Fruit fly (Drosophila melanogaster): Measurements from ENCODE around the gene Oseg5.

Oseg5 gene

DNA sequence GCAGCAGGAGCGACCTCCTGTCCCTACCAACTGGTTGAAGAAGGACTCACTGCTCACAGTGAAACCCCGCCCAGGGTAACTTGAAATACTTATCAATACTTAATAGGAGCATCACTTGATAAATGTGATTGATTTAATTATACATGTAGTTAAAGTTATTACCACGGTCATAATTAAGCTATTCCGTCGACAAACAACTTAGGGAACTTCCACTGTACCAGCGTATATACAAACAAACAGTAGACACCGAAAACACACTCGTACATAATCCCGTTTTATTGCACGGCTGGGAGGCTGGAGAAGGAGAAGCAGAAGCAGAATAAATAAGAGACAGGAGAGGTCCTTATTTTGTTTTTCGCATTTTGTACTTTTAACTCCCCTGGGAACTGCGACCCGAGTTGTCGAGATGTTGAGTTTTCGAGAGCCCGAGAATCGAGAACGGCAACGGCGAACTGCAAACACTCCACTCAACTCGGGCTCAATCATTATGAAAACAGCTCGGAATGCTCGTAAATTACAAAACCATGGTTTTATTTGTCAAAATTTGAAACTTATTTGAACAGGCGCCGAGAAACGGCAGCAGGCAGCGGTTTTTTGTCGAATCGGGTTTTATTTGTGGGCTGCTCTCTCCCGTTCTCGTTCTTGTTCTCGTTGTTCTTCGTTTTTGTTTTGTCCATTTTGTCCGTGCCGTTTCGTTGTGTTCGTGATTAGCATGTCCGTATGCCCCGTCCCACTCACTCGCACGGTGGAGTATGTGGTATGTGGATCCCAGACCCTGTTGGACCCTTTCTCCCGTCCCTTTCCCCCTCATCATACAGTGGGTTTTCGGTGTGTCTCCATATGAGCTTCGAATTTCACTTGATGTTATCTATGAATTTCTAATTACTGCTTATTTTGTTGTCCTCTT lies 35.4 kb downstream of the Oseg5 start (continued):
- TF ChIP-seq Kr (GFP tag; optimal IDR thresholded peaks at IDR 0.05) (no peak), GATAe (GFP tag; conservative IDR thresholded peaks at IDR 0.05) (no peak), CG9727 (GFP tag; optimal IDR thresholded peaks at IDR 0.05) (peak; percentile 86), CG17829 (tag; optimal IDR thresholded peaks at IDR 0.05) (peak; percentile 63), CG10979 (tag; optimal IDR thresholded peaks at IDR 0.05) (peak; percentile 59), fu2 (GFP tag; optimal IDR thresholded peaks at IDR 0.05) (peak; percentile 73), Hr3 (GFP tag; optimal IDR thresholded peaks at IDR 0.05) (peak; percentile 60), CG12236 (GFP tag; optimal IDR thresholded peaks at IDR 0.05) (peak; percentile 40), CG30403 (GFP tag; optimal IDR thresholded peaks at IDR 0.05) (peak; percentile 74), CG6813 (GFP tag; optimal IDR thresholded peaks at IDR 0.05) (peak; percentile 73), pho (GFP tag; optimal IDR thresholded peaks at IDR 0.05) (peak; percentile 80), CG7372 (GFP tag; IDR thresholded peaks at IDR 0.05) (peak; percentile 62), ind (GFP tag; optimal IDR thresholded peaks at IDR 0.05) (peak; percentile 77), vvl (GFP tag; IDR thresholded peaks at IDR 0.05) (peak; percentile 89), CG10565 (GFP tag; optimal IDR thresholded peaks at IDR 0.05) (no peak), stwl (tag; optimal IDR thresholded peaks at IDR 0.05) (no peak), CG10321 (GFP tag; IDR thresholded peaks at IDR 0.05) (0 out of 2 replicates have a peak, but pooled peaks have one; percentile 33), ems (GFP tag; optimal IDR thresholded peaks at IDR 0.05) (peak; percentile 62), CG7745 (tag; optimal IDR thresholded peaks at IDR 0.05) (no peak), PHDP (tag; optimal IDR thresholded peaks at IDR 0.05) (peak; percentile 78), Scr (GFP tag; IDR thresholded peaks at IDR 0.05; ENCODE audit: partially characterized antibody) (no peak), MTF-1 (GFP tag; optimal IDR thresholded peaks at IDR 0.05; ENCODE audit: borderline replicate concordance) (peak; percentile 24), crc (GFP tag; optimal IDR thresholded peaks at IDR 0.05) (peak; percentile 72), Myb (GFP tag; optimal IDR thresholded peaks at IDR 0.05) (peak; percentile 69), CG15479 (GFP tag; optimal IDR thresholded peaks at IDR 0.05) (no peak), Dek (tag; optimal IDR thresholded peaks at IDR 0.05) (peak; percentile 80), zen (tag; optimal IDR thresholded peaks at IDR 0.05) (peak; percentile 62), CG6683 (GFP tag; optimal IDR thresholded peaks at IDR 0.05) (peak; percentile 54), CG1832 (GFP tag; optimal IDR thresholded peaks at IDR 0.05) (peak; percentile 51), Doc2 (GFP tag; IDR thresholded peaks at IDR 0.05) (no peak), trem (tag; optimal IDR thresholded peaks at IDR 0.05) (peak; percentile 11), az2 (GFP tag; optimal IDR thresholded peaks at IDR 0.05) (peak; percentile 61), CG32772 (GFP tag; IDR thresholded peaks at IDR 0.05) (peak; percentile 74), HmgD (GFP tag; optimal IDR thresholded peaks at IDR 0.05) (peak; percentile 14), CHES-1-like (GFP tag; optimal IDR thresholded peaks at IDR 0.05) (peak; percentile 83), CG13296 (GFP tag; optimal IDR thresholded peaks at IDR 0.05) (peak; percentile 78), B-H2 (GFP tag; optimal IDR thresholded peaks at IDR 0.05) (peak; percentile 78), CG12071 (GFP tag; optimal IDR thresholded peaks at IDR 0.05) (peak; percentile 77), disco-r (GFP tag; optimal IDR thresholded peaks at IDR 0.05) (peak; percentile 63), CG17359 (tag; optimal IDR thresholded peaks at IDR 0.05) (peak; percentile 77), CG12299 (tag; optimal IDR thresholded peaks at IDR 0.05) (peak; percentile 53), CG4424 (GFP tag; optimal IDR thresholded peaks at IDR 0.05) (peak; percentile 64), Side (GFP tag; optimal IDR thresholded peaks at IDR 0.05) (peak; percentile 82), CG3995 (GFP tag; optimal IDR thresholded peaks at IDR 0.05) (peak; percentile 3), Chrac-16 (GFP tag; optimal IDR thresholded peaks at IDR 0.05) (peak; percentile 79), CG11247 (GFP tag; IDR thresholded peaks at IDR 0.05) (peak; percentile 55; the same call in 1 of the 2 replicates), CG14014 (GFP tag; IDR thresholded peaks at IDR 0.05) (peak; percentile 82), CG13894 (tag; optimal IDR thresholded peaks at IDR 0.05) (peak; percentile 94)

All from whole organism, embryonic.